ENCODE assay signal across 8 worm cellular contexts in genomic region chrX:9551112-9551511, ce11.
A peak's percentile ranks its signal among the peaks of the same experiment; 100 is the strongest.
TF ChIP-seq lines count a peak whose summit lies in the region.

No protein-coding gene starts in this region.

TF ChIP-seq in whole organism, L1 larva, 84 proteins besides CTCF, POLR2A, EP300 and RAD21 (continues in another document):
- TF ChIP-seq elt-3 (tag; optimal IDR thresholded peaks at IDR 0.05; lab: Kevin White, UChicago) (peak in 1 of 6 experiments; percentile 14), elt-2 (tag; optimal IDR thresholded peaks at IDR 0.05; lab: Kevin White, UChicago) (no peak), nhr-90 (tag; optimal IDR thresholded peaks at IDR 0.05; lab: Kevin White, UChicago; ENCODE audit: poor library complexity) (peak; percentile 18), fkh-10 (GFP tag; optimal IDR thresholded peaks at IDR 0.05; lab: Kevin White, UChicago) (peak; percentile 29), rnt-1 (tag; optimal IDR thresholded peaks at IDR 0.05; lab: Kevin White, UChicago) (peak; percentile 24), blmp-1 (tag; optimal IDR thresholded peaks at IDR 0.05; lab: Kevin White, UChicago) (peak; percentile 70), lin-13 (GFP tag; optimal IDR thresholded peaks at IDR 0.05; lab: Kevin White, UChicago) (peak; percentile 3), swsn-7 (tag; optimal IDR thresholded peaks at IDR 0.05; lab: Kevin White, UChicago) (peak; percentile 29), snu-23 (GFP tag; optimal IDR thresholded peaks at IDR 0.05; lab: Kevin White, UChicago) (peak; percentile 66), mep-1 (tag; optimal IDR thresholded peaks at IDR 0.05; lab: Kevin White, UChicago) (peak; percentile 64), jun-1 (tag; optimal IDR thresholded peaks at IDR 0.05; lab: Kevin White, UChicago) (peak; percentile 34)

TF ChIP-seq in whole organism, L2 larva, 48 proteins besides CTCF, POLR2A, EP300 and RAD21 (continues in another document):
- TF ChIP-seq nhr-237 (tag; optimal IDR thresholded peaks at IDR 0.05; lab: Kevin White, UChicago) = no peak
- TF ChIP-seq mdl-1 (tag; optimal IDR thresholded peaks at IDR 0.05; lab: Kevin White, UChicago) = peak; percentile 67 to 77
- TF ChIP-seq ztf-1 (GFP tag; conservative IDR thresholded peaks at IDR 0.05; lab: Robert Waterston, UW) = no peak
- TF ChIP-seq alr-1 (tag; optimal IDR thresholded peaks at IDR 0.05; lab: Kevin White, UChicago) = no peak
- no peak for TF ChIP-seq mbf-1 (tag; optimal IDR thresholded peaks at IDR 0.05; lab: Kevin White, UChicago)
- TF ChIP-seq zag-1 (tag; optimal IDR thresholded peaks at IDR 0.05; lab: Kevin White, UChicago) = peak; percentile 15
- TF ChIP-seq crh-2 (tag; optimal IDR thresholded peaks at IDR 0.05; lab: Kevin White, UChicago) = peak; percentile 35
- no peak for TF ChIP-seq dmd-4 (tag; optimal IDR thresholded peaks at IDR 0.05; lab: Kevin White, UChicago)
- TF ChIP-seq lin-13 (GFP tag; optimal IDR thresholded peaks at IDR 0.05; lab: Kevin White, UChicago) = peak; percentile 19
- no peak for TF ChIP-seq mab-5 (tag; optimal IDR thresholded peaks at IDR 0.05; lab: Kevin White, UChicago)
- TF ChIP-seq ama-1 (optimal IDR thresholded peaks at IDR 0.05; lab: Kevin White, UChicago) = no peak
- TF ChIP-seq aly-2 (tag; optimal IDR thresholded peaks at IDR 0.05; lab: Kevin White, UChicago) = no peak

TF ChIP-seq in whole organism, L3 larva, 47 proteins besides CTCF, POLR2A, EP300 and RAD21 (continues in another document):
- no peak for TF ChIP-seq nhr-28 (tag; optimal IDR thresholded peaks at IDR 0.05; lab: Kevin White, UChicago)
- no peak for TF ChIP-seq ztf-11 (tag; optimal IDR thresholded peaks at IDR 0.05; lab: Kevin White, UChicago)
- no peak for TF ChIP-seq ceh-16 (tag; optimal IDR thresholded peaks at IDR 0.05; lab: Kevin White, UChicago)
- TF ChIP-seq pqm-1 (tag; optimal IDR thresholded peaks at IDR 0.05; lab: Kevin White, UChicago) = peak; percentile 24
- TF ChIP-seq R02D3.7 (tag; optimal IDR thresholded peaks at IDR 0.05; lab: Kevin White, UChicago) = no peak
- TF ChIP-seq ztf-4 (tag; optimal IDR thresholded peaks at IDR 0.05; lab: Kevin White, UChicago) = no peak
- TF ChIP-seq egl-27 (tag; optimal IDR thresholded peaks at IDR 0.05; lab: Kevin White, UChicago) = no peak
- peak; percentile 75 for TF ChIP-seq lin-39 (tag; optimal IDR thresholded peaks at IDR 0.05; lab: Kevin White, UChicago)
- TF ChIP-seq skn-1 (tag; optimal IDR thresholded peaks at IDR 0.05; lab: Kevin White, UChicago) = no peak
- no peak for TF ChIP-seq zag-1 (tag; optimal IDR thresholded peaks at IDR 0.05; lab: Kevin White, UChicago)
- TF ChIP-seq aly-2 (tag; optimal IDR thresholded peaks at IDR 0.05; lab: Kevin White, UChicago) = no peak
- TF ChIP-seq nhr-77 (tag; optimal IDR thresholded peaks at IDR 0.05; lab: Kevin White, UChicago) = no peak
- peak; percentile 33 for TF ChIP-seq elt-1 (tag; optimal IDR thresholded peaks at IDR 0.05; lab: Kevin White, UChicago)

TF ChIP-seq in whole organism, L4 larva, 104 proteins besides CTCF, POLR2A, EP300 and RAD21 (continues in another document):
- TF ChIP-seq ceh-20 (GFP tag; IDR thresholded peaks at IDR 0.05; lab: Robert Waterston, UW) = no peak
- no peak for TF ChIP-seq ceh-62 (tag; optimal IDR thresholded peaks at IDR 0.05; lab: Kevin White, UChicago)
- TF ChIP-seq dmd-6 (GFP tag; IDR thresholded peaks at IDR 0.05; lab: Robert Waterston, UW) = peak; percentile 73
- TF ChIP-seq hif-1 (tag; optimal IDR thresholded peaks at IDR 0.05; lab: Kevin White, UChicago) = peak in 1 of 2 experiments; percentile 60
- peak; percentile 88 for TF ChIP-seq mxl-3 (GFP tag; optimal IDR thresholded peaks at IDR 0.05; lab: Kevin White, UChicago)
- no peak for TF ChIP-seq nhr-111 (GFP tag; optimal IDR thresholded peaks at IDR 0.05; lab: Kevin White, UChicago)
- 0 out of 2 replicates have a peak, but pooled peaks have one; percentile 17 for TF ChIP-seq vab-7 (GFP tag; IDR thresholded peaks at IDR 0.05; lab: Robert Waterston, UW)
- TF ChIP-seq nhr-41 (GFP tag; IDR thresholded peaks at IDR 0.05; lab: Robert Waterston, UW) = peak; percentile 62; the same call in 1 of the 2 replicates
- TF ChIP-seq lsy-2 (tag; optimal IDR thresholded peaks at IDR 0.05; lab: Kevin White, UChicago) = peak in 1 of 2 experiments; percentile 50
- peak; percentile 26 for TF ChIP-seq fkh-10 (GFP tag; optimal IDR thresholded peaks at IDR 0.05; lab: Kevin White, UChicago)
- peak; percentile 29 for TF ChIP-seq nhr-11 (tag; optimal IDR thresholded peaks at IDR 0.05; lab: Kevin White, UChicago)

TF ChIP-seq in whole organism, early embryonic, 17 proteins besides CTCF, POLR2A, EP300 and RAD21:
- TF ChIP-seq hnd-1 (tag; optimal IDR thresholded peaks at IDR 0.05; lab: Kevin White, UChicago) (no peak), F13C5.2 (tag; optimal IDR thresholded peaks at IDR 0.05; lab: Kevin White, UChicago) (peak; percentile 15)

TF ChIP-seq in whole organism, late embryonic, 69 proteins besides CTCF, POLR2A, EP300 and RAD21:
- TF ChIP-seq nfya-1 (tag; optimal IDR thresholded peaks at IDR 0.05; lab: Kevin White, UChicago) = peak; percentile 32
- no peak for TF ChIP-seq sox-4 (tag; optimal IDR thresholded peaks at IDR 0.05; lab: Kevin White, UChicago)

TF ChIP-seq in whole organism, mixed stage, embryonic, 35 proteins besides CTCF, POLR2A, EP300 and RAD21:
- TF ChIP-seq ham-2 (GFP tag; optimal IDR thresholded peaks at IDR 0.05; lab: Kevin White, UChicago) (peak; percentile 64), ceh-43 (GFP tag; optimal IDR thresholded peaks at IDR 0.05; lab: Kevin White, UChicago) (no peak)
TF ChIP-seq in whole organism, mixed stage, embryonic: peak in this region for 1.

TF ChIP-seq in whole organism, young adult, 124 proteins besides CTCF, POLR2A, EP300 and RAD21 (continues in another document):
- TF ChIP-seq nhr-27 (tag; optimal IDR thresholded peaks at IDR 0.05; lab: Kevin White, UChicago) = peak; percentile 28
- no peak for TF ChIP-seq efl-1 (GFP tag; optimal IDR thresholded peaks at IDR 0.05; lab: Kevin White, UChicago)
- peak in 1 of 2 experiments; percentile 7 for TF ChIP-seq let-607 (tag; optimal IDR thresholded peaks at IDR 0.05; lab: Kevin White, UChicago)
- no peak for TF ChIP-seq let-526 (GFP tag; IDR thresholded peaks at IDR 0.05; lab: Robert Waterston, UW)
- no peak for TF ChIP-seq aptf-2 (GFP tag; conservative IDR thresholded peaks at IDR 0.05; lab: Robert Waterston, UW)
- TF ChIP-seq aptf-3 (GFP tag; IDR thresholded peaks at IDR 0.05; lab: Robert Waterston, UW) = no peak
- no peak for TF ChIP-seq sea-2 (GFP tag; IDR thresholded peaks at IDR 0.05; lab: Robert Waterston, UW)
- TF ChIP-seq snpc-1.1 (tag; optimal IDR thresholded peaks at IDR 0.05; lab: Kevin White, UChicago; ENCODE audit: insufficient read depth) = no peak
- TF ChIP-seq madf-6 (GFP tag; IDR thresholded peaks at IDR 0.05; lab: Robert Waterston, UW) = no peak
- peak; percentile 56 for TF ChIP-seq atf-7 (tag; optimal IDR thresholded peaks at IDR 0.05; lab: Kevin White, UChicago)
- no peak for TF ChIP-seq xnd-1 (tag; optimal IDR thresholded peaks at IDR 0.05; lab: Kevin White, UChicago)
- no peak for TF ChIP-seq ets-4 (GFP tag; optimal IDR thresholded peaks at IDR 0.05; lab: Kevin White, UChicago)
- TF ChIP-seq B0035.1 (tag; optimal IDR thresholded peaks at IDR 0.05; lab: Kevin White, UChicago) = no peak
- no peak for TF ChIP-seq lsy-27 (tag; optimal IDR thresholded peaks at IDR 0.05; lab: Kevin White, UChicago; ENCODE audit: borderline replicate concordance, insufficient read depth)
- no peak for TF ChIP-seq madf-3 (GFP tag; IDR thresholded peaks at IDR 0.05; lab: Robert Waterston, UW)
- TF ChIP-seq Y67H2A.10 (GFP tag; conservative IDR thresholded peaks at IDR 0.05; lab: Robert Waterston, UW) = no peak
- no peak for TF ChIP-seq nfya-1 (tag; optimal IDR thresholded peaks at IDR 0.05; lab: Kevin White, UChicago; ENCODE audit: borderline replicate concordance, insufficient read depth)
- no peak for TF ChIP-seq die-1 (tag; optimal IDR thresholded peaks at IDR 0.05; lab: Kevin White, UChicago)
- no peak for TF ChIP-seq akir-1 (GFP tag; optimal IDR thresholded peaks at IDR 0.05; lab: Kevin White, UChicago)
- no peak for TF ChIP-seq ccch-3 (GFP tag; optimal IDR thresholded peaks at IDR 0.05; lab: Kevin White, UChicago)
- peak; percentile 67 for TF ChIP-seq K12H6.12 (tag; optimal IDR thresholded peaks at IDR 0.05; lab: Kevin White, UChicago)
- TF ChIP-seq him-1 (tag; optimal IDR thresholded peaks at IDR 0.05; lab: Kevin White, UChicago) = no peak
- TF ChIP-seq lsl-1 (GFP tag; optimal IDR thresholded peaks at IDR 0.05; lab: Kevin White, UChicago) = no peak
- no peak for TF ChIP-seq tlf-1 (GFP tag; optimal IDR thresholded peaks at IDR 0.05; lab: Kevin White, UChicago)
- no peak for TF ChIP-seq hsf-1 (GFP tag; IDR thresholded peaks at IDR 0.05; lab: Robert Waterston, UW)
- TF ChIP-seq hmg-20 (GFP tag; IDR thresholded peaks at IDR 0.05; lab: Robert Waterston, UW) = no peak
- TF ChIP-seq ztf-3 (GFP tag; optimal IDR thresholded peaks at IDR 0.05; lab: Kevin White, UChicago) = no peak
- peak; percentile 55 for TF ChIP-seq dox-1 (GFP tag; IDR thresholded peaks at IDR 0.05; lab: Robert Waterston, UW)
- no peak for TF ChIP-seq ztf-6 (GFP tag; IDR thresholded peaks at IDR 0.05; lab: Robert Waterston, UW)
- no peak for TF ChIP-seq B0019.2 (GFP tag; conservative IDR thresholded peaks at IDR 0.05; lab: Robert Waterston, UW)
- TF ChIP-seq athp-1 (tag; optimal IDR thresholded peaks at IDR 0.05; lab: Kevin White, UChicago) = no peak
- TF ChIP-seq madf-8 (GFP tag; conservative IDR thresholded peaks at IDR 0.05; lab: Robert Waterston, UW) = no peak
- TF ChIP-seq pha-4 (tag; optimal IDR thresholded peaks at IDR 0.05; lab: Kevin White, UChicago) = peak; percentile 19
- TF ChIP-seq unc-62 (GFP tag; optimal IDR thresholded peaks at IDR 0.05; lab: Kevin White, UChicago) = peak; percentile 33
- no peak for TF ChIP-seq ztf-22 (GFP tag; optimal IDR thresholded peaks at IDR 0.05; lab: Kevin White, UChicago)
- TF ChIP-seq hlh-26 (GFP tag; conservative IDR thresholded peaks at IDR 0.05; lab: Robert Waterston, UW) = no peak
- TF ChIP-seq chd-7 (tag; optimal IDR thresholded peaks at IDR 0.05; lab: Kevin White, UChicago) = peak; percentile 27
- peak; percentile 24 for TF ChIP-seq nhr-90 (tag; optimal IDR thresholded peaks at IDR 0.05; lab: Kevin White, UChicago)
- no peak for TF ChIP-seq mcd-1 (GFP tag; IDR thresholded peaks at IDR 0.05; lab: Robert Waterston, UW)
- no peak for TF ChIP-seq cebp-2 (GFP tag; IDR thresholded peaks at IDR 0.05; lab: Robert Waterston, UW)
- TF ChIP-seq rec-8 (tag; optimal IDR thresholded peaks at IDR 0.05; lab: Kevin White, UChicago) = no peak
- TF ChIP-seq nhr-80 (tag; optimal IDR thresholded peaks at IDR 0.05; lab: Kevin White, UChicago) = peak; percentile 88
- peak; percentile 60 for TF ChIP-seq attf-5 (GFP tag; optimal IDR thresholded peaks at IDR 0.05; lab: Kevin White, UChicago)
- no peak for TF ChIP-seq ceh-58 (GFP tag; IDR thresholded peaks at IDR 0.05; lab: Robert Waterston, UW)
